Fruit fly (Drosophila melanogaster): ENCODE measurements around the gene Gprk2.

DNA sequence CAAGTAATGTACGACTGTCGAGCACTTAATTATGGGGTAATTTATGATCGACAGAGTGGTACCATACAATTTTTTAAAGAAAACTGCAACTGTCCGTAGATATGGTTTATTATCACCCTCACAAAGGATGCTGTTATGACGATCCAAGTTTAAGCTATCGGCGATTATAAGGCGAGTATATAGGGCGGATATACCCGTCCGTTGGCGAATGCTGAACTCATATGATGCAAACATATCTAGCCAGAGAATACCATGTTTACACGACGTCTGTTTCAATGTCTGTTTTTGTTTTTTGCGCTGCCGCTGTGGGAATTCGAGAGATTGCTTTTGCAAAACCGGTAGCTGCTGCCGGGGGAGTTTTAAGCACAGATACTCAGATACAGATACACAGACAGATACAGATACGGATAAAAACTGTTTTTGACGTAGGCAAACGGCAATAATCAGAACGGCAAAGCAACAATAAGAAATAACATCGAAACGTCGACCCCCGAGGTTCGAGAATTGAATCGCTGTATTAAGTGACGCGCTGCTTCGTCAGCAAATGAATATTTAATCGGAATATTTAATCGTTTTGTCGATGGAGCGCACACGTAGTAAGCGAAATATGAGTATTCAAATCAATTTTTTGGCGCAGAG lies 32.5 kb downstream of the Gprk2 start:
- TF ChIP-seq CG8478 (optimal IDR thresholded peaks at IDR 0.05) (no peak), CTCF (optimal IDR thresholded peaks at IDR 0.05) (no peak)
